Fruit fly (Drosophila melanogaster) whole organism, adult: ENCODE results near the gene Pcd.

Experiments used
- CG11617 ChIP-seq: fragments of 200-800 bp; sonication (Bioruptor generic); optimal IDR thresholded peaks from 2 replicates; lab custom pipeline; 2017; ENCODE audit warnings: mild to moderate bottlenecking, missing biosample characterization, missing genetic modification reagents, missing genetic modification characterization
- CG12768 ChIP-seq: fragments of 200-800 bp; sonication (Bioruptor generic); optimal IDR thresholded peaks from 2 replicates; lab custom pipeline; 2017; ENCODE audit warnings: missing biosample characterization, missing genetic modification characterization, mild to moderate bottlenecking, moderate library complexity, missing genetic modification reagents
- CG14711 ChIP-seq: fragments of 200-800 bp; sonication (Bioruptor generic); optimal IDR thresholded peaks from 2 replicates; lab custom pipeline; 2018; ENCODE audit warnings: missing biosample characterization, mild to moderate bottlenecking, missing genetic modification characterization, moderate library complexity
- CG1620 ChIP-seq: fragments of 200-800 bp; sonication (Bioruptor generic); optimal IDR thresholded peaks from 2 replicates; lab custom pipeline; 2016; ENCODE audit warnings: missing biosample characterization, missing genetic modification characterization
- CG33017 ChIP-seq: fragments of 200-800 bp; sonication (Bioruptor generic); optimal IDR thresholded peaks from 2 replicates; lab custom pipeline; 2018; ENCODE audit warnings: missing biosample characterization, mild to moderate bottlenecking, missing genetic modification characterization, moderate library complexity
- CG5204 ChIP-seq: fragments of 200-800 bp; sonication (Bioruptor generic); optimal IDR thresholded peaks from 2 replicates; lab custom pipeline; 2016; ENCODE audit warnings: missing biosample characterization, missing genetic modification characterization
- CG7045 ChIP-seq: fragments of 200-800 bp; sonication (Bioruptor generic); optimal IDR thresholded peaks from 2 replicates; lab custom pipeline; 2017; ENCODE audit warnings: missing biosample characterization, mild to moderate bottlenecking, missing genetic modification characterization
- CG7101 ChIP-seq: fragments of 200-800 bp; sonication (Bioruptor generic); optimal IDR thresholded peaks from 2 replicates; lab custom pipeline; 2018; ENCODE audit warnings: missing biosample characterization, mild to moderate bottlenecking, missing genetic modification characterization, moderate library complexity
- Clk ChIP-seq: fragments of 200-800 bp; sonication (Bioruptor generic); optimal IDR thresholded peaks from 2 replicates; lab custom pipeline; 2017; ENCODE audit warnings: missing biosample characterization, missing genetic modification characterization
- Crg-1 ChIP-seq: fragments of 200-800 bp; sonication (Bioruptor generic); optimal IDR thresholded peaks from 2 replicates; lab custom pipeline; 2016; ENCODE audit warnings: missing biosample characterization, missing genetic modification characterization
- Hr96 ChIP-seq: fragments of 200-800 bp; sonication (Bioruptor generic); optimal IDR thresholded peaks from 2 replicates; lab custom pipeline; 2016; ENCODE audit warnings: missing biosample characterization, missing genetic modification characterization
- Mnt ChIP-seq: fragments of 200-800 bp; sonication (Bioruptor generic); optimal IDR thresholded peaks from 2 replicates; lab custom pipeline; 2016; ENCODE audit warnings: missing biosample characterization, mild to moderate bottlenecking, missing genetic modification characterization
- bab1 ChIP-seq: fragments of 200-800 bp; sonication (Bioruptor generic); optimal IDR thresholded peaks from 3 replicates; lab custom pipeline; 2019; ENCODE audit warnings: missing biosample characterization, mild to moderate bottlenecking, missing genetic modification characterization, moderate library complexity
- cic ChIP-seq: fragments of 200-800 bp; sonication (Bioruptor generic); optimal IDR thresholded peaks from 2 replicates; lab custom pipeline; 2017; ENCODE audit warnings: missing biosample characterization, mild to moderate bottlenecking, missing genetic modification characterization, moderate library complexity
- cnc ChIP-seq, 2 experiments: fragments of >200 bp; optimal IDR thresholded peaks; 2 replicates each; lab custom pipeline; 2017
- kay ChIP-seq: fragments of 200-800 bp; sonication (Bioruptor generic); peaks from one replicate; lab custom pipeline; 2016; ENCODE audit warnings: missing biosample characterization, missing genetic modification characterization, borderline replicate concordance
- ovo ChIP-seq: fragments of 200-800 bp; sonication (Bioruptor generic); optimal IDR thresholded peaks from 2 replicates; lab custom pipeline; 2016; ENCODE audit warnings: missing biosample characterization, missing genetic modification characterization
- pad ChIP-seq: fragments of 200-800 bp; sonication (Bioruptor generic); optimal IDR thresholded peaks from 3 replicates; lab custom pipeline; 2017; ENCODE audit warnings: missing biosample characterization, missing genetic modification characterization, mild to moderate bottlenecking, moderate library complexity, missing genetic modification reagents
- tj ChIP-seq: fragments of 200-800 bp; sonication (Bioruptor generic); optimal IDR thresholded peaks from 3 replicates; lab custom pipeline; 2017; ENCODE audit warnings: missing biosample characterization, mild to moderate bottlenecking, missing genetic modification characterization, moderate library complexity
- toe ChIP-seq: fragments of 200-800 bp; sonication (Bioruptor generic); optimal IDR thresholded peaks from 2 replicates; lab custom pipeline; 2016; ENCODE audit warnings: missing biosample characterization, missing genetic modification characterization

Pcd gene

dm6 chr3R:29736678-29737093 lies 13.7 kb downstream of the Pcd start, which contains the start of the genes CG7601 and CIA30:
Gene CG7601 (minus strand): TSS chr3R:29736745.
Gene CIA30 (plus strand): TSS chr3R:29736965.
- peak; percentile 98 for TF ChIP-seq CG5204
- no peak for TF ChIP-seq cnc (optimal IDR thresholded peaks at IDR 0.05; lab: Kevin White, UChicago)
- peak; percentile 90 for TF ChIP-seq ovo (GFP tag; lab: Kevin White, UChicago)
- TF ChIP-seq CG14711: peak; percentile 95
- TF ChIP-seq CG7045 (GFP tag; lab: Kevin White, UChicago): peak; percentile 99
- peak; percentile 96 for TF ChIP-seq CG11617 (GFP tag; lab: Kevin White, UChicago)
- TF ChIP-seq CG12768 (GFP tag; lab: Kevin White, UChicago): peak; percentile 99
- TF ChIP-seq toe (GFP tag; lab: Kevin White, UChicago): peak; percentile 100
- TF ChIP-seq Mnt (GFP tag; lab: Kevin White, UChicago): peak; percentile 96
- TF ChIP-seq bab1 (GFP tag; lab: Kevin White, UChicago): peak; percentile 98
- peak; percentile 100 for TF ChIP-seq Hr96 (GFP tag; lab: Kevin White, UChicago)
- peak; percentile 92 for TF ChIP-seq pad (GFP tag; lab: Kevin White, UChicago)
- peak; percentile 99 for TF ChIP-seq CG7101 (tag; lab: Kevin White, UChicago)
- TF ChIP-seq Clk (GFP tag; lab: Kevin White, UChicago): peak; percentile 97
- peak; percentile 98 for TF ChIP-seq CG33017 (tag; lab: Kevin White, UChicago)
- TF ChIP-seq Crg-1: peak; percentile 98
- TF ChIP-seq CG1620 (GFP tag; lab: Kevin White, UChicago): peak; percentile 99
- TF ChIP-seq tj (GFP tag; lab: Kevin White, UChicago): peak; percentile 83
- TF ChIP-seq cic (GFP tag; lab: Kevin White, UChicago): peak; percentile 92
- no peak for TF ChIP-seq kay

- no peak for TF ChIP-seq CG1620 (GFP tag; lab: Kevin White, UChicago)
- TF ChIP-seq cnc (optimal IDR thresholded peaks at IDR 0.05; lab: Kevin White, UChicago): no peak
- peak; percentile 73 for TF ChIP-seq CG33017 (tag; lab: Kevin White, UChicago)
- peak; percentile 33 for TF ChIP-seq Mnt (GFP tag; lab: Kevin White, UChicago)
- no peak for TF ChIP-seq tj (GFP tag; lab: Kevin White, UChicago)
- peak; percentile 61 for TF ChIP-seq CG11617 (GFP tag; lab: Kevin White, UChicago)
- no peak for TF ChIP-seq Hr96 (GFP tag; lab: Kevin White, UChicago)
- TF ChIP-seq CG7045 (GFP tag; lab: Kevin White, UChicago): peak; percentile 54
- no peak for TF ChIP-seq kay
- TF ChIP-seq cic (GFP tag; lab: Kevin White, UChicago): no peak
- peak; percentile 71 for TF ChIP-seq CG7101 (tag; lab: Kevin White, UChicago)
- peak; percentile 15 for TF ChIP-seq pad (GFP tag; lab: Kevin White, UChicago)
- TF ChIP-seq ovo (GFP tag; lab: Kevin White, UChicago): no peak
- no peak for TF ChIP-seq toe (GFP tag; lab: Kevin White, UChicago)
- peak; percentile 54 for TF ChIP-seq CG14711
- peak; percentile 59 for TF ChIP-seq CG12768 (GFP tag; lab: Kevin White, UChicago)
- TF ChIP-seq Crg-1: no peak
- peak; percentile 37 for TF ChIP-seq bab1 (GFP tag; lab: Kevin White, UChicago)
- no peak for TF ChIP-seq CG5204
- TF ChIP-seq Clk (GFP tag; lab: Kevin White, UChicago): no peak
Measured at dm6 chr3R:29737891-29738290, 14.9 kb downstream of the Pcd start, which contains the start of gene Gnpnat. Gene Gnpnat (plus strand): TSS chr3R:29738275.

- TF ChIP-seq tj (GFP tag; lab: Kevin White, UChicago) (no peak), cnc (optimal IDR thresholded peaks at IDR 0.05; lab: Kevin White, UChicago) (no peak), CG33017 (tag; lab: Kevin White, UChicago) (no peak), CG12768 (GFP tag; lab: Kevin White, UChicago) (no peak), CG1620 (GFP tag; lab: Kevin White, UChicago) (no peak), kay (no peak), CG7045 (GFP tag; lab: Kevin White, UChicago) (no peak), toe (GFP tag; lab: Kevin White, UChicago) (no peak), Crg-1 (no peak), CG14711 (no peak), Mnt (GFP tag; lab: Kevin White, UChicago) (no peak), pad (GFP tag; lab: Kevin White, UChicago) (no peak), Hr96 (GFP tag; lab: Kevin White, UChicago) (no peak)
Measured at dm6 chr3R:29740078-29740477, 17.1 kb downstream of the Pcd start.

dm6 chr3R:29745056-29745455 lies 22.1 kb downstream of the Pcd start, which contains the start of the genes Wdr24 and IntS11:
Gene Wdr24 (minus strand): TSS chr3R:29745092.
Gene IntS11 (plus strand): TSS chr3R:29745337.
- no peak for TF ChIP-seq Hr96 (GFP tag; lab: Kevin White, UChicago)
- TF ChIP-seq Mnt (GFP tag; lab: Kevin White, UChicago): peak; percentile 85
- peak; percentile 92 for TF ChIP-seq bab1 (GFP tag; lab: Kevin White, UChicago)
- peak; percentile 92 for TF ChIP-seq CG11617 (GFP tag; lab: Kevin White, UChicago)
- no peak for TF ChIP-seq toe (GFP tag; lab: Kevin White, UChicago)
- TF ChIP-seq ovo (GFP tag; lab: Kevin White, UChicago): no peak
- peak; percentile 87 for TF ChIP-seq pad (GFP tag; lab: Kevin White, UChicago)
- TF ChIP-seq cic (GFP tag; lab: Kevin White, UChicago): peak; percentile 80
- TF ChIP-seq Clk (GFP tag; lab: Kevin White, UChicago): peak; percentile 55
- peak; percentile 99 for TF ChIP-seq CG7101 (tag; lab: Kevin White, UChicago)
- no peak for TF ChIP-seq CG5204
- peak; percentile 97 for TF ChIP-seq CG7045 (GFP tag; lab: Kevin White, UChicago)
- TF ChIP-seq CG14711: peak; percentile 93
- peak; percentile 91 for TF ChIP-seq CG1620 (GFP tag; lab: Kevin White, UChicago)
- peak; percentile 67 for TF ChIP-seq tj (GFP tag; lab: Kevin White, UChicago)
- no peak for TF ChIP-seq kay
- peak; percentile 96 for TF ChIP-seq CG33017 (tag; lab: Kevin White, UChicago)
- TF ChIP-seq Crg-1: peak; percentile 96
- TF ChIP-seq CG12768 (GFP tag; lab: Kevin White, UChicago): peak; percentile 97
- no peak for TF ChIP-seq cnc (optimal IDR thresholded peaks at IDR 0.05; lab: Kevin White, UChicago)
